Worm (Caenorhabditis elegans) whole organism, early embryonic: ENCODE data around the gene ZK354.6.

Experiments
- ama-1 ChIP-seq: fragments of 150-350 bp; optimal IDR thresholded peaks from 2 replicates; lab custom pipeline; 2014
- ceh-13 ChIP-seq: fragments of 200-800 bp; sonication (Bioruptor generic); optimal IDR thresholded peaks from 2 replicates; lab custom pipeline; 2018; ENCODE audit warnings: mild to moderate bottlenecking, missing genetic modification characterization, missing compliant biosample characterization
- flt-1 ChIP-seq: fragments of 200-800 bp; sonication (Bioruptor generic); IDR thresholded peaks from 2 replicates; pipeline ENCODE4 v1.3.6; 2022; ENCODE audit warnings: missing genetic modification characterization, missing compliant biosample characterization
- hnd-1 ChIP-seq: sonication (generic microtip); optimal IDR thresholded peaks from 2 replicates; lab custom pipeline; 2016; ENCODE audit warnings: missing genetic modification characterization, missing compliant biosample characterization
- pes-1 ChIP-seq: fragments of 200-800 bp; sonication (Bioruptor generic); IDR thresholded peaks from 2 replicates; pipeline ENCODE4 v1.3.6; 2022; ENCODE audit warnings: missing genetic modification reagents, missing genetic modification characterization, missing compliant biosample characterization
- tbx-11 ChIP-seq: fragments of 200-800 bp; sonication (Bioruptor generic); IDR thresholded peaks from 2 replicates; pipeline ENCODE4 v1.3.6; 2022; ENCODE audit warnings: missing genetic modification characterization, missing compliant biosample characterization

DNA sequence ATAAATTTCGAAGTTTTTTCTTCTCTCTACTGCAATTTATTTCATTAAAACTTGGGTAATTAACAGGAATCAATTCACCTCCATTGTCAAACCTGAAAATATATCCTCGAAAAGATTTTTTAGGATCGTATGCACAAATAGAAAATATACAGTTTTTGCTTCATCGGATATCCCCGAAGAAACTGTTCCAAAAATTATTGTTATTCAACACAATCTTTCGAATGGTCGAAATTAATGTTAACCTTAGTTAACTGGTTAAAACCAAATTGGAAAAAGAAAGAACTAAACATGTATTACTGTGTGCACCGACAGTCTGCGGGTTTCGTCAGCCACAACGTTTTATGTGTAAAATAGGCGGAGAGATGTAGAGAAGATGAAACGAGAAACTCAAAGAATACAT, 19.8 kb upstream of the ZK354.6 start:
- TF ChIP-seq flt-1 (GFP tag; lab: Robert Waterston, UW) (no peak), tbx-11 (GFP tag; lab: Robert Waterston, UW) (no peak), ama-1 (lab: Kevin White, UChicago) (no peak), hnd-1 (tag; lab: Kevin White, UChicago) (no peak), ceh-13 (GFP tag; lab: Kevin White, UChicago) (no peak), pes-1 (GFP tag; lab: Robert Waterston, UW) (no peak)
